Fruit fly (Drosophila melanogaster) whole organism, embryonic: ENCODE data around the gene CG8851.
A peak's percentile ranks its signal among the peaks of the same experiment; 100 is the strongest.

Experiments
- ATbp ChIP-seq: fragments of 200-800 bp; sonication (Bioruptor generic); optimal IDR thresholded peaks from 2 replicates; lab custom pipeline; 2017; ENCODE audit warnings: missing biosample characterization, mild to moderate bottlenecking, missing genetic modification characterization, missing genetic modification reagents
- Antp ChIP-seq: fragments of 200-800 bp; sonication (Bioruptor generic); optimal IDR thresholded peaks from 3 replicates; lab custom pipeline; 2016; ENCODE audit warnings: missing biosample characterization, missing genetic modification characterization
- Atf3 ChIP-seq: fragments of 200-800 bp; sonication (Bioruptor generic); optimal IDR thresholded peaks from 3 replicates; lab custom pipeline; 2016; ENCODE audit warnings: missing biosample characterization, missing genetic modification characterization
- Atf6 ChIP-seq: fragments of 200-800 bp; sonication (Bioruptor generic); IDR thresholded peaks from 2 replicates; pipeline ENCODE4 v1.3.6; 2022; ENCODE audit warnings: missing biosample characterization, missing genetic modification characterization
- Awh ChIP-seq: fragments of 200-800 bp; sonication (Bioruptor generic); IDR thresholded peaks from 2 replicates; pipeline ENCODE4, ENCODE4 v1.3.6; 2022; ENCODE audit warnings: missing biosample characterization, missing genetic modification characterization
- Bdp1 ChIP-seq: fragments of 200-800 bp; sonication (Bioruptor generic); optimal IDR thresholded peaks from 3 replicates; lab custom pipeline; 2016; ENCODE audit warnings: missing biosample characterization, missing genetic modification characterization
- Blimp-1 ChIP-seq: fragments of 200-800 bp; sonication (Bioruptor generic); optimal IDR thresholded peaks from 3 replicates; lab custom pipeline; 2018; ENCODE audit warnings: missing biosample characterization, missing genetic modification characterization, mild to moderate bottlenecking, moderate library complexity, missing genetic modification reagents
- CG11695 ChIP-seq: fragments of 200-800 bp; sonication (Bioruptor generic); IDR thresholded peaks from 3 replicates; pipeline ENCODE4 v1.3.6; 2022; ENCODE audit warnings: missing biosample characterization, missing genetic modification characterization
- CG11723 ChIP-seq: fragments of 200-800 bp; sonication (Bioruptor generic); optimal IDR thresholded peaks from 2 replicates; lab custom pipeline; 2017; ENCODE audit warnings: missing biosample characterization, mild to moderate bottlenecking, missing genetic modification characterization
- CG12769 ChIP-seq: fragments of 200-800 bp; sonication (Bioruptor generic); optimal IDR thresholded peaks from 2 replicates; lab custom pipeline; 2019; ENCODE audit warnings: missing biosample characterization, mild to moderate bottlenecking, missing genetic modification characterization, moderate library complexity
- CG13424 ChIP-seq: fragments of 200-800 bp; sonication (Bioruptor generic); optimal IDR thresholded peaks from 2 replicates; lab custom pipeline; 2019; ENCODE audit warnings: missing biosample characterization, mild to moderate bottlenecking, missing genetic modification characterization, moderate library complexity
- CG13894 ChIP-seq: fragments of 200-800 bp; sonication (Bioruptor generic); optimal IDR thresholded peaks from 3 replicates; lab custom pipeline; 2018; ENCODE audit warnings: missing biosample characterization, mild to moderate bottlenecking, missing genetic modification characterization, moderate library complexity
- CG1602 ChIP-seq: fragments of 200-800 bp; sonication (Bioruptor generic); optimal IDR thresholded peaks from 3 replicates; lab custom pipeline; 2016; ENCODE audit warnings: missing biosample characterization, missing genetic modification characterization
- CG1647 ChIP-seq: fragments of 200-800 bp; sonication (Bioruptor generic); optimal IDR thresholded peaks from 3 replicates; lab custom pipeline; 2016; ENCODE audit warnings: missing biosample characterization, missing genetic modification characterization
- CG2120 ChIP-seq: fragments of 200-800 bp; sonication (Bioruptor generic); optimal IDR thresholded peaks from 3 replicates; lab custom pipeline; 2016; ENCODE audit warnings: missing biosample characterization, missing genetic modification characterization
- CG2875 ChIP-seq: fragments of 200-800 bp; sonication (Bioruptor generic); optimal IDR thresholded peaks from 2 replicates; lab custom pipeline; 2017; ENCODE audit warnings: missing biosample characterization, mild to moderate bottlenecking, missing genetic modification characterization, missing genetic modification reagents
- CG3065 ChIP-seq: fragments of 200-800 bp; sonication (Bioruptor generic); optimal IDR thresholded peaks from 2 replicates; lab custom pipeline; 2016; ENCODE audit warnings: missing biosample characterization, missing genetic modification characterization
- CG5953 ChIP-seq: fragments of 200-800 bp; sonication (Bioruptor generic); IDR thresholded peaks from 2 replicates; pipeline ENCODE4 v1.3.6; 2022; ENCODE audit warnings: missing biosample characterization, missing genetic modification characterization
- CG6765 ChIP-seq: fragments of 200-800 bp; sonication (Bioruptor generic); optimal IDR thresholded peaks from 3 replicates; lab custom pipeline; 2017; ENCODE audit warnings: missing biosample characterization, mild to moderate bottlenecking, missing genetic modification characterization
- CG7271 ChIP-seq: fragments of 200-800 bp; sonication (Bioruptor generic); optimal IDR thresholded peaks from 2 replicates; lab custom pipeline; 2018; ENCODE audit warnings: missing biosample characterization, mild to moderate bottlenecking, missing genetic modification characterization, moderate library complexity
- CG7372 ChIP-seq: fragments of 200-800 bp; sonication (Bioruptor generic); IDR thresholded peaks from 2 replicates; pipeline ENCODE4 v1.3.6; 2022; ENCODE audit warnings: missing biosample characterization, missing genetic modification characterization
- Eip74EF ChIP-seq, 2 experiments: fragments of 200-800 bp in 1 of 2; fragments of >200 bp in 1 of 2; sonication (Bioruptor generic) in 1 of 2; optimal IDR thresholded peaks; 2 replicates each; lab custom pipeline; 2017 to 2019; ENCODE audit warnings: missing biosample characterization in 2 of 2, missing genetic modification characterization in 2 of 2, mild to moderate bottlenecking in 1 of 2, moderate library complexity in 1 of 2
- HLHmδ ChIP-seq: fragments of 200-800 bp; sonication (Bioruptor generic); optimal IDR thresholded peaks from 2 replicates; lab custom pipeline; 2018; ENCODE audit warnings: missing biosample characterization, mild to moderate bottlenecking, missing genetic modification characterization, moderate library complexity
- Med ChIP-seq: fragments of 200-800 bp; sonication (Bioruptor generic); peaks from one replicate; lab custom pipeline; 2016; ENCODE audit warnings: missing biosample characterization, missing genetic modification characterization, mild to moderate bottlenecking, inconsistent platforms, moderate library complexity
- Sry-β ChIP-seq: fragments of 200-800 bp; sonication (Bioruptor generic); optimal IDR thresholded peaks from 2 replicates; lab custom pipeline; 2018; ENCODE audit warnings: missing biosample characterization, mild to moderate bottlenecking, missing genetic modification characterization, moderate library complexity
- Sry-δ ChIP-seq: fragments of 200-800 bp; sonication (Bioruptor generic); optimal IDR thresholded peaks from 2 replicates; lab custom pipeline; 2016; ENCODE audit warnings: missing biosample characterization, missing genetic modification characterization
- al ChIP-seq: fragments of 200-800 bp; sonication (Bioruptor generic); IDR thresholded peaks from 2 replicates; pipeline ENCODE4 v1.3.6; 2022; ENCODE audit warnings: missing biosample characterization, missing genetic modification characterization
- aop ChIP-seq: fragments of 200-800 bp; sonication (Bioruptor generic); IDR thresholded peaks from 2 replicates; pipeline ENCODE4 v1.3.6; 2022; ENCODE audit warnings: missing biosample characterization, missing genetic modification characterization
- ash1 ChIP-seq: fragments of 200-800 bp; sonication (Bioruptor generic); optimal IDR thresholded peaks from 2 replicates; lab custom pipeline; 2018; ENCODE audit warnings: missing biosample characterization, mild to moderate bottlenecking, missing genetic modification characterization
- bbx ChIP-seq: fragments of 200-800 bp; sonication (Bioruptor generic); IDR thresholded peaks from 2 replicates; pipeline ENCODE4 v1.3.6; 2022; ENCODE audit warnings: missing biosample characterization, missing genetic modification characterization; ENCODE audit not compliant: partially characterized antibody
- cato ChIP-seq: fragments of 200-800 bp; sonication (Bioruptor generic); optimal IDR thresholded peaks from 2 replicates; lab custom pipeline; 2016; ENCODE audit warnings: missing biosample characterization, missing genetic modification characterization, borderline replicate concordance
- caup ChIP-seq: fragments of 200-800 bp; sonication (Bioruptor generic); optimal IDR thresholded peaks from 3 replicates; lab custom pipeline; 2017; ENCODE audit warnings: missing biosample characterization, mild to moderate bottlenecking, missing genetic modification characterization, moderate library complexity; ENCODE audit not compliant: severe bottlenecking
- corto ChIP-seq: fragments of 200-800 bp; sonication (Bioruptor generic); optimal IDR thresholded peaks from 2 replicates; lab custom pipeline; 2016; ENCODE audit warnings: missing biosample characterization, mild to moderate bottlenecking, missing genetic modification characterization, moderate library complexity
- dm ChIP-seq: fragments of 200-800 bp; sonication (Bioruptor generic); optimal IDR thresholded peaks from 3 replicates; lab custom pipeline; 2016; ENCODE audit warnings: missing biosample characterization, missing genetic modification characterization
- ham ChIP-seq: fragments of 200-800 bp; sonication (Bioruptor generic); IDR thresholded peaks from 2 replicates; pipeline ENCODE4 v1.3.6; 2022; ENCODE audit warnings: missing biosample characterization, missing genetic modification characterization
- jing ChIP-seq: fragments of 200-800 bp; sonication (Bioruptor generic); optimal IDR thresholded peaks from 2 replicates; lab custom pipeline; 2018; ENCODE audit warnings: missing biosample characterization, mild to moderate bottlenecking, missing genetic modification characterization
- kah ChIP-seq: fragments of 200-800 bp; sonication (Bioruptor generic); optimal IDR thresholded peaks from 2 replicates; lab custom pipeline; 2018; ENCODE audit warnings: missing biosample characterization, mild to moderate bottlenecking, missing genetic modification characterization
- knrl ChIP-seq: fragments of 200-800 bp; sonication (Bioruptor generic); IDR thresholded peaks from 3 replicates; pipeline ENCODE4 v1.3.6; 2022; ENCODE audit warnings: missing biosample characterization, missing genetic modification characterization; ENCODE audit not compliant: partially characterized antibody
- lab ChIP-seq: fragments of 200-800 bp; sonication (Bioruptor generic); optimal IDR thresholded peaks from 3 replicates; lab custom pipeline; 2017; ENCODE audit warnings: missing biosample characterization, missing genetic modification characterization, mild to moderate bottlenecking, moderate library complexity, missing genetic modification reagents
- lov ChIP-seq, 2 experiments: fragments of 200-800 bp in 1 of 2; fragments of >200 bp in 1 of 2; sonication (Bioruptor generic) in 1 of 2; IDR thresholded peaks in 1 of 2; optimal IDR thresholded peaks in 1 of 2; 2 replicates in 1 of 2; 3 replicates in 1 of 2; pipeline versions ENCODE4 v1.3.6 to Lab custom; 2017 to 2022; ENCODE audit warnings: missing biosample characterization in 1 of 2, missing genetic modification characterization in 1 of 2
- nau ChIP-seq: fragments of 200-800 bp; sonication (Bioruptor generic); optimal IDR thresholded peaks from 3 replicates; lab custom pipeline; 2017; ENCODE audit warnings: missing biosample characterization, mild to moderate bottlenecking, missing genetic modification characterization, missing genetic modification reagents
- nerfin-1 ChIP-seq: fragments of 200-800 bp; sonication (Bioruptor generic); optimal IDR thresholded peaks from 3 replicates; lab custom pipeline; 2019; ENCODE audit warnings: missing biosample characterization, mild to moderate bottlenecking, missing genetic modification characterization, moderate library complexity
- nom ChIP-seq: fragments of 200-800 bp; sonication (Bioruptor generic); optimal IDR thresholded peaks from 2 replicates; lab custom pipeline; 2017; ENCODE audit warnings: missing biosample characterization, missing genetic modification characterization, mild to moderate bottlenecking, moderate library complexity, missing genetic modification reagents
- pum ChIP-seq: fragments of 200-800 bp; sonication (Bioruptor generic); optimal IDR thresholded peaks from 2 replicates; lab custom pipeline; 2016; ENCODE audit warnings: missing biosample characterization, missing genetic modification characterization
- row ChIP-seq: fragments of 200-800 bp; sonication (Bioruptor generic); IDR thresholded peaks from 3 replicates; pipeline ENCODE4 v1.3.6; 2022; ENCODE audit warnings: missing biosample characterization, missing genetic modification characterization
- shn ChIP-seq: fragments of 200-800 bp; sonication (Bioruptor generic); optimal IDR thresholded peaks from 3 replicates; lab custom pipeline; 2016; ENCODE audit warnings: missing biosample characterization, missing genetic modification characterization
- tgo ChIP-seq: fragments of 200-800 bp; sonication (Bioruptor generic); IDR thresholded peaks from 3 replicates; pipeline ENCODE4 v1.3.6; 2022; ENCODE audit warnings: missing biosample characterization, missing genetic modification characterization
- tin ChIP-seq: fragments of 200-800 bp; sonication (Bioruptor generic); optimal IDR thresholded peaks from 3 replicates; lab custom pipeline; 2016; ENCODE audit warnings: missing biosample characterization, missing genetic modification characterization
- tx ChIP-seq: fragments of 200-800 bp; sonication (Bioruptor generic); optimal IDR thresholded peaks from 2 replicates; lab custom pipeline; 2016; ENCODE audit warnings: missing biosample characterization, missing genetic modification characterization
- vnd ChIP-seq: fragments of 200-800 bp; sonication (Bioruptor generic); IDR thresholded peaks from 3 replicates; pipeline ENCODE4 v1.3.6; 2022; ENCODE audit warnings: missing biosample characterization, missing genetic modification characterization; ENCODE audit not compliant: partially characterized antibody

Gene CG8851

DNA sequence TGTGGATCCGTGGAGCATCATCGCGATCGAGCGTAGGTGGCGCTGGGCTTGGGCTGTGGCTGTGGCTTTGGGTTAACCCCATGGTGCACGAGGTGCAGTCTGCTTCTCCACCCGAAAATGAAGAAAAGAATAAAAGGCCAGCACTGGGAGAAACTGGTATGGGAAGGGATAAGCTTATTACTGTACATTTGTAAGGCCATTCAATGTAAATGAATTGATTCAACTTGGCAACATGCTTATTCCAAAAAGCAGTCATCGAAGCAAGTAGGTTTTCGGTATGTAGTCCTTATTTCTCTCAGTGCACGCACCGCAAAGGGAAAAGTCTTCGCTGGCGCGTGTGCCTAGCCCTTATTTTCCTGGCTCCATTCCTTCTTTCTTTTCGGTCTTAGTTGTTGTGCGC lies 47.1 kb downstream of the CG8851 start (continued):
- TF ChIP-seq Bdp1 (GFP tag; lab: Kevin White, UChicago), result peak; percentile 22
- TF ChIP-seq CG6765 (GFP tag; lab: Kevin White, UChicago), result no peak
- TF ChIP-seq nau (GFP tag; lab: Kevin White, UChicago), result no peak
- TF ChIP-seq CG1602 (GFP tag; lab: Kevin White, UChicago), result peak; percentile 23
- TF ChIP-seq lov (optimal IDR thresholded peaks at IDR 0.05; lab: Kevin White, UChicago), result no peak
- peak; percentile 69; the same call in 1 of the 3 replicates for TF ChIP-seq lov (GFP tag; IDR thresholded peaks at IDR 0.05; lab: Robert Waterston, UW)
- TF ChIP-seq aop, result no peak
- TF ChIP-seq nerfin-1 (tag; lab: Kevin White, UChicago), result peak; percentile 10
- no peak for TF ChIP-seq vnd (GFP tag; lab: Robert Waterston, UW)
- no peak for TF ChIP-seq lab (GFP tag; lab: Kevin White, UChicago)
- TF ChIP-seq ATbp (GFP tag; lab: Kevin White, UChicago), result no peak
- TF ChIP-seq Med (GFP tag; lab: Kevin White, UChicago), result peak; percentile 75
- no peak for TF ChIP-seq CG12769 (tag; lab: Kevin White, UChicago)
- peak; percentile 39 for TF ChIP-seq pum
- TF ChIP-seq shn (GFP tag; lab: Kevin White, UChicago), result no peak
- no peak for TF ChIP-seq CG2120 (GFP tag; lab: Kevin White, UChicago)
- peak; percentile 30 for TF ChIP-seq jing
- peak; percentile 55 for TF ChIP-seq tin (GFP tag; lab: Kevin White, UChicago)
- TF ChIP-seq CG5953, result no peak
- no peak for TF ChIP-seq dm (GFP tag; lab: Kevin White, UChicago)
- no peak for TF ChIP-seq CG11695
- no peak for TF ChIP-seq corto (GFP tag; lab: Kevin White, UChicago)
- TF ChIP-seq Awh (GFP tag; lab: Robert Waterston, UW), result no peak
- no peak for TF ChIP-seq kah (GFP tag; lab: Kevin White, UChicago)
- no peak; the same call in 2 of the 3 replicates for TF ChIP-seq tgo (GFP tag; lab: Robert Waterston, UW)
- no peak for TF ChIP-seq bbx (GFP tag; lab: Robert Waterston, UW)
- TF ChIP-seq tx (GFP tag; lab: Kevin White, UChicago), result no peak
- no peak for TF ChIP-seq Atf3 (GFP tag; lab: Kevin White, UChicago)
- no peak for TF ChIP-seq Sry-β (GFP tag; lab: Kevin White, UChicago)
- TF ChIP-seq CG2875 (GFP tag; lab: Kevin White, UChicago), result no peak
- no peak for TF ChIP-seq knrl (GFP tag; lab: Robert Waterston, UW)
- TF ChIP-seq CG3065 (GFP tag; lab: Kevin White, UChicago), result peak; percentile 17
- TF ChIP-seq ash1 (GFP tag; lab: Kevin White, UChicago), result no peak
- peak; percentile 4 for TF ChIP-seq nom
- no peak for TF ChIP-seq cato (GFP tag; lab: Kevin White, UChicago)
- no peak for TF ChIP-seq Atf6 (GFP tag; lab: Robert Waterston, UW)
- no peak for TF ChIP-seq Sry-δ
- TF ChIP-seq row (GFP tag; lab: Robert Waterston, UW), result peak; percentile 56
- peak; percentile 52 for TF ChIP-seq Blimp-1
- peak; percentile 44 for TF ChIP-seq Antp (GFP tag; lab: Kevin White, UChicago)
- peak; percentile 14 for TF ChIP-seq CG13424 (tag; lab: Kevin White, UChicago)
- no peak for TF ChIP-seq CG7271 (tag; lab: Kevin White, UChicago)
- no peak for TF ChIP-seq CG13894 (tag; lab: Kevin White, UChicago)
- no peak for TF ChIP-seq CG1647
- no peak for TF ChIP-seq al
- no peak for TF ChIP-seq Eip74EF (GFP tag; optimal IDR thresholded peaks at IDR 0.05; lab: Kevin White, UChicago)
- TF ChIP-seq HLHmδ (GFP tag; lab: Kevin White, UChicago), result no peak
- no peak for TF ChIP-seq ham (GFP tag; lab: Robert Waterston, UW)
- TF ChIP-seq CG11723, result no peak
- TF ChIP-seq CG7372 (GFP tag; lab: Robert Waterston, UW), result no peak
- no peak for TF ChIP-seq caup (GFP tag; lab: Kevin White, UChicago)
